Worm (Caenorhabditis elegans) whole organism, L4 larva: ENCODE data around the gene cutl-5.

Experiments
- aly-2 ChIP-seq: sonication (generic microtip); optimal IDR thresholded peaks from 2 replicates; lab custom pipeline; 2018; ENCODE audit warnings: missing biosample characterization, missing genetic modification characterization
- ceh-28 ChIP-seq: fragments of 150-350 bp; optimal IDR thresholded peaks from 2 replicates; lab custom pipeline; 2014; ENCODE audit warnings: missing biosample characterization, missing genetic modification reagents, missing genetic modification characterization
- daf-8 ChIP-seq: fragments of 200-800 bp; sonication (Bioruptor generic); IDR thresholded peaks from 2 replicates; pipeline ENCODE4 v1.3.6; 2022; ENCODE audit warnings: missing genetic modification characterization, missing compliant biosample characterization
- dmd-8 ChIP-seq: fragments of 200-800 bp; sonication (Bioruptor generic); IDR thresholded peaks from 2 replicates; pipeline ENCODE4 v1.3.6; 2022; ENCODE audit warnings: missing genetic modification characterization, missing compliant biosample characterization
- egl-27 ChIP-seq: sonication (generic microtip); optimal IDR thresholded peaks from 3 replicates; lab custom pipeline; 2017; ENCODE audit warnings: missing biosample characterization, missing genetic modification reagents, missing genetic modification characterization
- nhr-76 ChIP-seq: fragments of 150-350 bp; optimal IDR thresholded peaks from 2 replicates; lab custom pipeline; 2014; ENCODE audit warnings: missing biosample characterization, missing genetic modification characterization
- unc-62 ChIP-seq, 3 experiments: fragments of 150-350 bp in 1 of 3; sonication (generic microtip); optimal IDR thresholded peaks in 2 of 3; peaks in 1 of 3; 1 replicate in 1 of 3; 2 replicates in 2 of 3; lab custom pipeline; 2014 to 2017; ENCODE audit warnings: missing biosample characterization in 3 of 3, missing genetic modification characterization in 3 of 3, missing genetic modification reagents in 3 of 3, missing genotype in 1 of 3
- zfp-2 ChIP-seq: sonication (generic microtip); optimal IDR thresholded peaks from 2 replicates; lab custom pipeline; 2016; ENCODE audit warnings: mild to moderate bottlenecking, missing genetic modification characterization, missing compliant biosample characterization

- no peak for TF ChIP-seq egl-27 (tag; lab: Kevin White, UChicago)
- TF ChIP-seq daf-8 (GFP tag; lab: Robert Waterston, UW) = no peak
- TF ChIP-seq aly-2 = no peak
- no peak for TF ChIP-seq unc-62 (GFP tag; optimal IDR thresholded peaks at IDR 0.05 in 1 of 2; lab: Kevin White, UChicago)
- TF ChIP-seq unc-62 (tag; optimal IDR thresholded peaks at IDR 0.05; lab: Kevin White, UChicago) = no peak
- no peak for TF ChIP-seq zfp-2 (tag; lab: Kevin White, UChicago)
- TF ChIP-seq dmd-8 = 0 out of 2 replicates have a peak, but pooled peaks have one; percentile 23
- no peak for TF ChIP-seq nhr-76 (tag; lab: Kevin White, UChicago)
- no peak for TF ChIP-seq ceh-28
Observed at ce11 chrII:7122661-7123418, 7.1 kb upstream of the cutl-5 start, which contains the start of gene F10E7.11.
